Worm (Caenorhabditis elegans) whole organism, midembryonic: ENCODE measurements around the gene R04E5.8.

Source experiments
- T22C8.4 ChIP-seq: fragments of 200-800 bp; sonication (Bioruptor generic); IDR thresholded peaks from 2 replicates; pipeline ENCODE4 v1.3.6; 2022; ENCODE audit warnings: missing genetic modification characterization, missing compliant biosample characterization
- cog-1 ChIP-seq: sonication (generic microtip); optimal IDR thresholded peaks from 2 replicates; lab custom pipeline; 2016; ENCODE audit warnings: missing genetic modification characterization, missing compliant biosample characterization
- flt-1 ChIP-seq: fragments of 200-800 bp; sonication (Bioruptor generic); IDR thresholded peaks from 2 replicates; pipeline ENCODE4 v1.3.6; 2022; ENCODE audit warnings: missing genetic modification characterization, missing compliant biosample characterization
- klf-2 ChIP-seq: fragments of 200-800 bp; sonication (Bioruptor generic); conservative IDR thresholded peaks from 2 replicates; pipeline ENCODE4 v1.3.6; 2022; ENCODE audit warnings: missing genetic modification reagents, missing genetic modification characterization, missing compliant biosample characterization
- med-1 ChIP-seq: sonication (generic microtip); optimal IDR thresholded peaks from 2 replicates; lab custom pipeline; 2017; ENCODE audit warnings: missing genetic modification characterization, mild to moderate bottlenecking, missing compliant biosample characterization, antibody characterized with exemption, missing genetic modification reagents; ENCODE audit not compliant: insufficient read depth
- ref-1 ChIP-seq: fragments of 200-800 bp; sonication (Bioruptor generic); conservative IDR thresholded peaks from 2 replicates; pipeline ENCODE4 v1.3.6; 2022; ENCODE audit warnings: missing genetic modification reagents, missing genetic modification characterization, missing compliant biosample characterization
- tab-1 ChIP-seq: fragments of 200-800 bp; sonication (Bioruptor generic); IDR thresholded peaks from 2 replicates; pipeline ENCODE4 v1.3.6; 2022; ENCODE audit warnings: missing genetic modification characterization, missing compliant biosample characterization
- ztf-23 ChIP-seq: fragments of 200-800 bp; sonication (Bioruptor generic); IDR thresholded peaks from 2 replicates; pipeline ENCODE4 v1.3.6; 2022; ENCODE audit warnings: missing genetic modification reagents, missing genetic modification characterization, missing compliant biosample characterization
- ztf-29 ChIP-seq: fragments of 200-800 bp; sonication (Bioruptor generic); IDR thresholded peaks from 2 replicates; pipeline ENCODE4 v1.3.6; 2022; ENCODE audit warnings: missing genetic modification reagents, missing genetic modification characterization, missing compliant biosample characterization

ce11 chrX:8819815-8820415 lies 14.0 kb upstream of the R04E5.8 start:
- TF ChIP-seq ref-1 (GFP tag; lab: Robert Waterston, UW) (no peak), flt-1 (GFP tag; lab: Robert Waterston, UW) (no peak), cog-1 (tag; lab: Kevin White, UChicago) (no peak), tab-1 (no peak), med-1 (GFP tag; lab: Kevin White, UChicago) (no peak), klf-2 (GFP tag; lab: Robert Waterston, UW) (no peak), ztf-23 (no peak), T22C8.4 (GFP tag; lab: Robert Waterston, UW) (no peak), ztf-29 (no peak)
